Fruit fly (Drosophila melanogaster) whole organism, pupa: Measurements from ENCODE around the gene CG4617.

Source experiments
- CG10348 ChIP-seq: fragments of 200-800 bp; sonication (Bioruptor generic); IDR thresholded peaks from 2 replicates; pipeline ENCODE4 v1.3.6; 2022; ENCODE audit warnings: missing biosample characterization, missing genetic modification characterization
- CG12605 ChIP-seq: fragments of 200-800 bp; sonication (Bioruptor generic); IDR thresholded peaks from 2 replicates; pipeline ENCODE4 v1.3.6; 2022; ENCODE audit warnings: missing biosample characterization, missing genetic modification characterization
- CG13204 ChIP-seq: fragments of 200-800 bp; sonication (Bioruptor generic); optimal IDR thresholded peaks from 2 replicates; lab custom pipeline; 2018; ENCODE audit warnings: missing biosample characterization, mild to moderate bottlenecking, missing genetic modification characterization, moderate library complexity
- CG14655 ChIP-seq: fragments of 200-800 bp; sonication (Bioruptor generic); optimal IDR thresholded peaks from 3 replicates; lab custom pipeline; 2017; ENCODE audit warnings: mild to moderate bottlenecking, missing biosample characterization, missing genetic modification reagents, missing genetic modification characterization
- CG15710 ChIP-seq: fragments of 200-800 bp; sonication (Bioruptor generic); optimal IDR thresholded peaks from 2 replicates; lab custom pipeline; 2018; ENCODE audit warnings: missing biosample characterization, mild to moderate bottlenecking, missing genetic modification characterization, moderate library complexity
- CG17806 ChIP-seq: fragments of 200-800 bp; sonication (Bioruptor generic); optimal IDR thresholded peaks from 2 replicates; lab custom pipeline; 2018; ENCODE audit warnings: missing biosample characterization, mild to moderate bottlenecking, missing genetic modification characterization, moderate library complexity
- CG32121 ChIP-seq: fragments of 200-800 bp; sonication (Bioruptor generic); IDR thresholded peaks from 2 replicates; pipeline ENCODE4 v1.3.6; 2022; ENCODE audit warnings: missing biosample characterization, missing genetic modification characterization
- CG34367 ChIP-seq: fragments of 200-800 bp; sonication (Bioruptor generic); optimal IDR thresholded peaks from 2 replicates; lab custom pipeline; 2018; ENCODE audit warnings: missing biosample characterization, mild to moderate bottlenecking, missing genetic modification characterization
- CG4496 ChIP-seq: fragments of 200-800 bp; sonication (Bioruptor generic); IDR thresholded peaks from 3 replicates; pipeline ENCODE4 v1.3.6; 2022; ENCODE audit warnings: missing biosample characterization, missing genetic modification characterization
- CG8159 ChIP-seq: fragments of 200-800 bp; sonication (Bioruptor generic); optimal IDR thresholded peaks from 3 replicates; lab custom pipeline; 2018; ENCODE audit warnings: missing biosample characterization, mild to moderate bottlenecking, missing genetic modification characterization, moderate library complexity
- CG8301 ChIP-seq: fragments of 200-800 bp; sonication (Bioruptor generic); optimal IDR thresholded peaks from 2 replicates; lab custom pipeline; 2018; ENCODE audit warnings: missing biosample characterization, mild to moderate bottlenecking, missing genetic modification characterization
- CG9948 ChIP-seq: fragments of 200-800 bp; sonication (Bioruptor generic); optimal IDR thresholded peaks from 2 replicates; lab custom pipeline; 2018; ENCODE audit warnings: missing biosample characterization, mild to moderate bottlenecking, missing genetic modification characterization, moderate library complexity
- D1 ChIP-seq: fragments of 200-800 bp; sonication (Bioruptor generic); optimal IDR thresholded peaks from 2 replicates; lab custom pipeline; 2018; ENCODE audit warnings: missing biosample characterization, mild to moderate bottlenecking, missing genetic modification characterization, moderate library complexity
- EcR ChIP-seq: fragments of 200-800 bp; sonication (Bioruptor generic); optimal IDR thresholded peaks from 3 replicates; lab custom pipeline; 2019; ENCODE audit warnings: missing biosample characterization, missing genetic modification characterization, mild to moderate bottlenecking, moderate library complexity, missing genetic modification reagents
- Ets98B ChIP-seq: fragments of 200-800 bp; sonication (Bioruptor generic); IDR thresholded peaks from 2 replicates; pipeline ENCODE4 v1.3.6; 2022; ENCODE audit warnings: missing biosample characterization, missing genetic modification characterization
- Pif1A ChIP-seq: fragments of 200-800 bp; sonication (Bioruptor generic); optimal IDR thresholded peaks from 3 replicates; lab custom pipeline; 2016; ENCODE audit warnings: missing biosample characterization, missing genetic modification characterization
- Pif1B ChIP-seq: fragments of 200-800 bp; sonication (Bioruptor generic); optimal IDR thresholded peaks from 3 replicates; lab custom pipeline; 2016; ENCODE audit warnings: missing biosample characterization, missing genetic modification characterization
- Snoo ChIP-seq: fragments of 200-800 bp; sonication (Bioruptor generic); optimal IDR thresholded peaks from 3 replicates; lab custom pipeline; 2017; ENCODE audit warnings: missing biosample characterization, mild to moderate bottlenecking, missing genetic modification characterization, inconsistent platforms
- fd96Ca ChIP-seq: fragments of 200-800 bp; sonication (Bioruptor generic); IDR thresholded peaks from 3 replicates; pipeline ENCODE4 v1.3.6; 2022; ENCODE audit warnings: missing biosample characterization, missing genetic modification characterization
- gl ChIP-seq: fragments of 200-800 bp; sonication (Bioruptor generic); optimal IDR thresholded peaks from 2 replicates; lab custom pipeline; 2018; ENCODE audit warnings: missing biosample characterization, mild to moderate bottlenecking, missing genetic modification characterization
- rn ChIP-seq: fragments of 200-800 bp; sonication (Bioruptor generic); IDR thresholded peaks from 2 replicates; pipeline ENCODE4 v1.3.6; 2022; ENCODE audit warnings: missing biosample characterization, missing genetic modification characterization

The CG4617 gene

dm6 chrX:7094861-7095260 lies 9.4 kb downstream of the CG4617 start:
- TF ChIP-seq CG10348 (GFP tag; lab: Robert Waterston, UW) (no peak), Pif1B (GFP tag; lab: Kevin White, UChicago) (no peak), fd96Ca (GFP tag; lab: Robert Waterston, UW) (no peak), CG34367 (tag; lab: Kevin White, UChicago) (no peak), CG17806 (tag; lab: Kevin White, UChicago) (no peak), CG9948 (no peak), CG32121 (GFP tag; lab: Robert Waterston, UW) (no peak), CG8159 (no peak), CG14655 (GFP tag; lab: Kevin White, UChicago) (no peak), Ets98B (GFP tag; lab: Robert Waterston, UW) (no peak), CG12605 (GFP tag; lab: Robert Waterston, UW) (no peak), EcR (GFP tag; lab: Kevin White, UChicago) (no peak), CG4496 (GFP tag; lab: Robert Waterston, UW) (no peak), Pif1A (GFP tag; lab: Kevin White, UChicago) (no peak), CG13204 (GFP tag; lab: Kevin White, UChicago) (no peak), D1 (no peak), rn (no peak), CG8301 (tag; lab: Kevin White, UChicago) (no peak), Snoo (no peak), gl (tag; lab: Kevin White, UChicago) (no peak)

dm6 chrX:7094169-7094568 lies 10.1 kb downstream of the CG4617 start:
- TF ChIP-seq CG8159 = no peak
- no peak for TF ChIP-seq CG12605 (GFP tag; lab: Robert Waterston, UW)
- TF ChIP-seq CG17806 (tag; lab: Kevin White, UChicago) = no peak
- no peak for TF ChIP-seq fd96Ca (GFP tag; lab: Robert Waterston, UW)
- TF ChIP-seq Pif1B (GFP tag; lab: Kevin White, UChicago) = no peak
- no peak for TF ChIP-seq CG4496 (GFP tag; lab: Robert Waterston, UW)
- TF ChIP-seq CG34367 (tag; lab: Kevin White, UChicago) = no peak
- no peak for TF ChIP-seq CG14655 (GFP tag; lab: Kevin White, UChicago)
- no peak for TF ChIP-seq rn
- TF ChIP-seq gl (tag; lab: Kevin White, UChicago) = no peak
- TF ChIP-seq Pif1A (GFP tag; lab: Kevin White, UChicago) = no peak
- no peak for TF ChIP-seq Ets98B (GFP tag; lab: Robert Waterston, UW)
- TF ChIP-seq CG15710 = no peak
- no peak for TF ChIP-seq CG13204 (GFP tag; lab: Kevin White, UChicago)

- no peak for TF ChIP-seq CG13204 (GFP tag; lab: Kevin White, UChicago)
Measured at dm6 chrX:7091909-7092308, 12.4 kb downstream of the CG4617 start.

dm6 chrX:7086539-7086938 lies 17.8 kb downstream of the CG4617 start:
- TF ChIP-seq CG8301 (tag; lab: Kevin White, UChicago) (peak; percentile 4), CG32121 (GFP tag; lab: Robert Waterston, UW) (peak; percentile 50; the same call in 1 of the 2 replicates), Pif1A (GFP tag; lab: Kevin White, UChicago) (peak; percentile 48), CG17806 (tag; lab: Kevin White, UChicago) (peak; percentile 39), D1 (no peak)

dm6 chrX:7082407-7082806 lies 21.9 kb downstream of the CG4617 start:
- TF ChIP-seq fd96Ca (GFP tag; lab: Robert Waterston, UW) (no peak), gl (tag; lab: Kevin White, UChicago) (no peak), rn (no peak)

dm6 chrX:7074316-7074925 lies 29.9 kb downstream of the CG4617 start:
- no peak for TF ChIP-seq Pif1A (GFP tag; lab: Kevin White, UChicago)

- TF ChIP-seq CG34367 (tag; lab: Kevin White, UChicago) (no peak), CG14655 (GFP tag; lab: Kevin White, UChicago) (no peak), CG8159 (no peak), CG12605 (GFP tag; lab: Robert Waterston, UW) (no peak), CG8301 (tag; lab: Kevin White, UChicago) (no peak)
Measured at dm6 chrX:7073234-7073878, 30.9 kb downstream of the CG4617 start.
